Fruit fly (Drosophila melanogaster): ENCODE results near the gene CG13077.

- TF ChIP-seq h (optimal IDR thresholded peaks at IDR 0.05) (no peak), insv (optimal IDR thresholded peaks at IDR 0.05) (no peak), psq (optimal IDR thresholded peaks at IDR 0.05) (no peak), Myc (optimal IDR thresholded peaks at IDR 0.05) (no peak), ttk (optimal IDR thresholded peaks at IDR 0.05) (no peak), Sin3A (optimal IDR thresholded peaks at IDR 0.05) (no peak)
Measured at dm6 chr2L:19530092-19530491, 35.6 kb upstream of the CG13077 start, which contains the start of gene CG10165.
